Fruit fly (Drosophila melanogaster) whole organism, embryonic: ENCODE measurements around the gene scaf6.

Experiments
- Adf1 ChIP-seq: fragments of 200-800 bp; sonication (Bioruptor generic); IDR thresholded peaks from 2 replicates; pipeline ENCODE4 v1.3.6; 2022; ENCODE audit warnings: missing biosample characterization, missing genetic modification characterization
- CG13894 ChIP-seq: fragments of 200-800 bp; sonication (Bioruptor generic); optimal IDR thresholded peaks from 3 replicates; lab custom pipeline; 2018; ENCODE audit warnings: missing biosample characterization, mild to moderate bottlenecking, missing genetic modification characterization, moderate library complexity
- CG14860 ChIP-seq: fragments of 200-800 bp; sonication (Bioruptor generic); IDR thresholded peaks from 3 replicates; pipeline ENCODE4 v1.3.6; 2022; ENCODE audit warnings: missing biosample characterization, missing genetic modification characterization; ENCODE audit not compliant: partially characterized antibody
- CG1647 ChIP-seq: fragments of 200-800 bp; sonication (Bioruptor generic); optimal IDR thresholded peaks from 3 replicates; lab custom pipeline; 2016; ENCODE audit warnings: missing biosample characterization, missing genetic modification characterization
- CG16815 ChIP-seq: fragments of 200-800 bp; sonication (Bioruptor generic); optimal IDR thresholded peaks from 3 replicates; lab custom pipeline; 2017; ENCODE audit warnings: missing biosample characterization, mild to moderate bottlenecking, missing genetic modification characterization
- CG2120 ChIP-seq: fragments of 200-800 bp; sonication (Bioruptor generic); optimal IDR thresholded peaks from 3 replicates; lab custom pipeline; 2016; ENCODE audit warnings: missing biosample characterization, missing genetic modification characterization
- CG2129 ChIP-seq: fragments of 200-800 bp; sonication (Bioruptor generic); IDR thresholded peaks from 2 replicates; pipeline ENCODE4 v1.3.6; 2022; ENCODE audit warnings: missing biosample characterization, missing genetic modification characterization; ENCODE audit not compliant: partially characterized antibody
- CG2678 ChIP-seq: fragments of 200-800 bp; sonication (Bioruptor generic); optimal IDR thresholded peaks from 3 replicates; lab custom pipeline; 2019; ENCODE audit warnings: missing biosample characterization, mild to moderate bottlenecking, missing genetic modification characterization, moderate library complexity
- CG32532 ChIP-seq: fragments of 200-800 bp; sonication (Bioruptor generic); IDR thresholded peaks from 2 replicates; pipeline ENCODE4 v1.3.6; 2022; ENCODE audit warnings: missing biosample characterization, missing genetic modification characterization
- CG34224 ChIP-seq: fragments of 200-800 bp; sonication (Bioruptor generic); IDR thresholded peaks from 3 replicates; pipeline ENCODE4 v1.3.6; 2022; ENCODE audit warnings: missing biosample characterization, missing genetic modification characterization; ENCODE audit not compliant: partially characterized antibody
- CG3726 ChIP-seq: fragments of 200-800 bp; sonication (Bioruptor generic); IDR thresholded peaks from 3 replicates; pipeline ENCODE4, ENCODE4 v1.3.6; 2022; ENCODE audit warnings: missing biosample characterization, missing genetic modification characterization
- CG3847 ChIP-seq: fragments of 200-800 bp; sonication (Bioruptor generic); IDR thresholded peaks from 2 replicates; pipeline ENCODE4 v1.3.6; 2022; ENCODE audit warnings: missing biosample characterization, missing genetic modification characterization
- CG4282 ChIP-seq: fragments of 200-800 bp; sonication (Bioruptor generic); optimal IDR thresholded peaks from 2 replicates; lab custom pipeline; 2016; ENCODE audit warnings: missing biosample characterization, missing genetic modification characterization
- CG4404 ChIP-seq: fragments of 200-800 bp; sonication (Bioruptor generic); IDR thresholded peaks from 2 replicates; pipeline ENCODE4 v1.3.6; 2022; ENCODE audit warnings: missing biosample characterization, missing genetic modification characterization
- CG4707 ChIP-seq: fragments of 200-800 bp; sonication (Bioruptor generic); optimal IDR thresholded peaks from 2 replicates; lab custom pipeline; 2018; ENCODE audit warnings: missing biosample characterization, mild to moderate bottlenecking, missing genetic modification characterization, moderate library complexity
- CG6813 ChIP-seq: fragments of 200-800 bp; sonication (Bioruptor generic); optimal IDR thresholded peaks from 2 replicates; lab custom pipeline; 2017; ENCODE audit warnings: missing biosample characterization, missing genetic modification characterization, mild to moderate bottlenecking, moderate library complexity, missing genetic modification reagents
- CG7786 ChIP-seq: fragments of 200-800 bp; sonication (Bioruptor generic); optimal IDR thresholded peaks from 2 replicates; lab custom pipeline; 2016; ENCODE audit warnings: missing biosample characterization, missing genetic modification characterization
- CG7987 ChIP-seq: fragments of 200-800 bp; sonication (Bioruptor generic); optimal IDR thresholded peaks from 2 replicates; lab custom pipeline; 2018; ENCODE audit warnings: missing biosample characterization, mild to moderate bottlenecking, missing genetic modification characterization, moderate library complexity
- CG9437 ChIP-seq: fragments of 200-800 bp; sonication (Bioruptor generic); optimal IDR thresholded peaks from 2 replicates; lab custom pipeline; 2018; ENCODE audit warnings: missing biosample characterization, mild to moderate bottlenecking, missing genetic modification characterization
- Dip2 ChIP-seq: fragments of 200-800 bp; sonication (Bioruptor generic); IDR thresholded peaks from 2 replicates; pipeline ENCODE4 v1.3.6; 2022; ENCODE audit warnings: missing biosample characterization, missing genetic modification characterization
- Elba2 ChIP-seq: fragments of 200-800 bp; sonication (Bioruptor generic); optimal IDR thresholded peaks from 3 replicates; lab custom pipeline; 2016; ENCODE audit warnings: missing biosample characterization, missing genetic modification characterization
- H2.0 ChIP-seq: fragments of 200-800 bp; sonication (Bioruptor generic); IDR thresholded peaks from 2 replicates; pipeline ENCODE4 v1.3.6; 2022; ENCODE audit warnings: missing biosample characterization, missing genetic modification characterization
- HmgZ ChIP-seq: fragments of 200-800 bp; sonication (Bioruptor generic); optimal IDR thresholded peaks from 2 replicates; lab custom pipeline; 2018; ENCODE audit warnings: missing biosample characterization, mild to moderate bottlenecking, missing genetic modification characterization
- Hsf ChIP-seq: fragments of 200-800 bp; sonication (Bioruptor generic); optimal IDR thresholded peaks from 3 replicates; lab custom pipeline; 2016; ENCODE audit warnings: missing biosample characterization, missing genetic modification characterization
- Med ChIP-seq: fragments of 200-800 bp; sonication (Bioruptor generic); peaks from one replicate; lab custom pipeline; 2016; ENCODE audit warnings: missing biosample characterization, missing genetic modification characterization, mild to moderate bottlenecking, inconsistent platforms, moderate library complexity
- Oli ChIP-seq: fragments of 200-800 bp; sonication (Bioruptor generic); optimal IDR thresholded peaks from 2 replicates; lab custom pipeline; 2018; ENCODE audit warnings: missing biosample characterization, mild to moderate bottlenecking, missing genetic modification characterization, moderate library complexity
- Scr ChIP-seq: fragments of 200-800 bp; sonication (Bioruptor generic); IDR thresholded peaks from 2 replicates; pipeline ENCODE4 v1.3.6; 2022; ENCODE audit warnings: missing biosample characterization, missing genetic modification characterization; ENCODE audit not compliant: partially characterized antibody
- Six4 ChIP-seq: fragments of 200-800 bp; sonication (Bioruptor generic); optimal IDR thresholded peaks from 2 replicates; lab custom pipeline; 2016; ENCODE audit warnings: missing biosample characterization, missing genetic modification characterization
- Vsx1 ChIP-seq: fragments of 200-800 bp; sonication (Bioruptor generic); optimal IDR thresholded peaks from 2 replicates; lab custom pipeline; 2017; ENCODE audit warnings: missing biosample characterization, mild to moderate bottlenecking, missing genetic modification characterization, missing genetic modification reagents
- bbx ChIP-seq: fragments of 200-800 bp; sonication (Bioruptor generic); IDR thresholded peaks from 2 replicates; pipeline ENCODE4 v1.3.6; 2022; ENCODE audit warnings: missing biosample characterization, missing genetic modification characterization; ENCODE audit not compliant: partially characterized antibody
- bsh ChIP-seq, 2 experiments: fragments of 200-800 bp; sonication (Bioruptor generic); optimal IDR thresholded peaks; 2 replicates each; lab custom pipeline; 2017 to 2018; ENCODE audit warnings: mild to moderate bottlenecking in 2 of 2, missing biosample characterization in 2 of 2, missing genetic modification characterization in 2 of 2, moderate library complexity in 1 of 2
- corto ChIP-seq: fragments of 200-800 bp; sonication (Bioruptor generic); optimal IDR thresholded peaks from 2 replicates; lab custom pipeline; 2016; ENCODE audit warnings: missing biosample characterization, mild to moderate bottlenecking, missing genetic modification characterization, moderate library complexity
- esg ChIP-seq: fragments of 200-800 bp; sonication (Bioruptor generic); conservative IDR thresholded peaks from 2 replicates; pipeline ENCODE4 v1.3.6; 2022; ENCODE audit warnings: missing biosample characterization, missing genetic modification characterization
- fd64A ChIP-seq: fragments of 200-800 bp; sonication (Bioruptor generic); optimal IDR thresholded peaks from 3 replicates; lab custom pipeline; 2018; ENCODE audit warnings: missing biosample characterization, mild to moderate bottlenecking, missing genetic modification characterization
- gsb ChIP-seq: fragments of 200-800 bp; sonication (Bioruptor generic); IDR thresholded peaks from 2 replicates; pipeline ENCODE4 v1.3.6; 2022; ENCODE audit warnings: missing biosample characterization, missing genetic modification characterization
- gt ChIP-seq: fragments of 200-800 bp; sonication (Bioruptor generic); IDR thresholded peaks from 2 replicates; pipeline ENCODE4 v1.3.6; 2022; ENCODE audit warnings: missing biosample characterization, missing genetic modification characterization
- ham ChIP-seq: fragments of 200-800 bp; sonication (Bioruptor generic); IDR thresholded peaks from 2 replicates; pipeline ENCODE4 v1.3.6; 2022; ENCODE audit warnings: missing biosample characterization, missing genetic modification characterization
- lbe ChIP-seq: fragments of 200-800 bp; sonication (Bioruptor generic); optimal IDR thresholded peaks from 2 replicates; lab custom pipeline; 2016; ENCODE audit warnings: missing biosample characterization, mild to moderate bottlenecking, missing genetic modification characterization
- nau ChIP-seq: fragments of 200-800 bp; sonication (Bioruptor generic); optimal IDR thresholded peaks from 3 replicates; lab custom pipeline; 2017; ENCODE audit warnings: missing biosample characterization, mild to moderate bottlenecking, missing genetic modification characterization, missing genetic modification reagents
- nerfin-2 ChIP-seq: fragments of 200-800 bp; sonication (Bioruptor generic); IDR thresholded peaks from 2 replicates; pipeline ENCODE4 v1.3.6; 2022; ENCODE audit warnings: missing biosample characterization, missing genetic modification characterization; ENCODE audit not compliant: partially characterized antibody
- peb ChIP-seq: fragments of 200-800 bp; sonication (Bioruptor generic); IDR thresholded peaks from 2 replicates; pipeline ENCODE4 v1.3.6; 2022; ENCODE audit warnings: missing biosample characterization, missing genetic modification characterization
- pzg ChIP-seq: fragments of 200-800 bp; sonication (Bioruptor generic); optimal IDR thresholded peaks from 3 replicates; lab custom pipeline; 2018; ENCODE audit warnings: missing biosample characterization, mild to moderate bottlenecking, missing genetic modification characterization, moderate library complexity
- row ChIP-seq: fragments of 200-800 bp; sonication (Bioruptor generic); IDR thresholded peaks from 3 replicates; pipeline ENCODE4 v1.3.6; 2022; ENCODE audit warnings: missing biosample characterization, missing genetic modification characterization
- sd ChIP-seq: fragments of 200-800 bp; sonication (Bioruptor generic); optimal IDR thresholded peaks from 3 replicates; lab custom pipeline; 2018; ENCODE audit warnings: missing biosample characterization, mild to moderate bottlenecking, missing genetic modification characterization, moderate library complexity
- sisA ChIP-seq: fragments of 200-800 bp; sonication (Bioruptor generic); IDR thresholded peaks from 2 replicates; pipeline ENCODE4 v1.3.6; 2022; ENCODE audit warnings: missing biosample characterization, missing genetic modification characterization
- sna ChIP-seq: fragments of 200-800 bp; sonication (Bioruptor generic); IDR thresholded peaks from 2 replicates; pipeline ENCODE4 v1.3.6; 2022; ENCODE audit warnings: missing biosample characterization, missing genetic modification characterization; ENCODE audit not compliant: partially characterized antibody
- sqz ChIP-seq: fragments of 200-800 bp; sonication (Bioruptor generic); optimal IDR thresholded peaks from 3 replicates; lab custom pipeline; 2018; ENCODE audit warnings: missing biosample characterization, mild to moderate bottlenecking, missing genetic modification characterization
- wor ChIP-seq: fragments of 200-800 bp; sonication (Bioruptor generic); IDR thresholded peaks from 2 replicates; pipeline ENCODE4 v1.3.6; 2022; ENCODE audit warnings: missing biosample characterization, missing genetic modification characterization
- z ChIP-seq: fragments of 200-800 bp; sonication (Bioruptor generic); IDR thresholded peaks from 3 replicates; pipeline ENCODE4 v1.3.6; 2022; ENCODE audit warnings: missing biosample characterization, missing genetic modification characterization

Gene scaf6

DNA sequence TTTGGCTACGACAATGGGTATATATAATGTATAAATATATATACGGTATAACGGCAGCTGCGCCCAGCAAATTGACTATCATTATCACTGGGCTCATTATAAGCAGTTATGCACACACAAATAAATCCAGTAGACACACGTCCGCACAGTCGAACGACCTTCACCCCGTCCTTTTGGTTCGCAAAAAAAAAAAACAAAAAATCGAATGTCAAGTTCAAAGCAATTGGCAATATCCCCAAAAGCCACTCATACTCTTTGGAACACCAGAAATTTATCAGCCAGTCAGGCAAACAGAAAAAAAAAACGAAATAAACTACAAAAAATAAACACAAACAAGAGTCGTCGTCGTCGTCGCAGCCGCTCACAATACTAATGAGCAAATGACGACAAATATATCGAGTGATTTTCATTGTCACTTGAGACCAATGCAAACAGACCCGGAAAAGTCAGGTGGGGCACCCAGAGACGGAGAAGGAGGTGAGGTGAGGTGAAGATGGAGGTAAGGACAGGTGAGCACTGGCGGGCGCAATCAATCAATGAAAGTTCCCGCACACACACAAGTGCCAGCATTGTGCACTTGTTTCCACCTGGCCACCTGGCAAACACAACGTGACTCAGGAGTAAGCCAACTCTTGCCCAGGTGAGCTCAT is 37.5 kb downstream of the scaf6 start (continued):
- TF ChIP-seq lbe (GFP tag; lab: Kevin White, UChicago), result peak; percentile 7
- TF ChIP-seq HmgZ (tag; lab: Kevin White, UChicago), result no peak
- no peak for TF ChIP-seq Six4
- peak; percentile 23; the same call in 1 of the 2 replicates for TF ChIP-seq CG4404 (GFP tag; lab: Robert Waterston, UW)
- TF ChIP-seq CG34224, result no peak
- TF ChIP-seq CG4282 (GFP tag; lab: Kevin White, UChicago), result peak; percentile 1
- no peak for TF ChIP-seq CG7786 (GFP tag; lab: Kevin White, UChicago)
- TF ChIP-seq ham (GFP tag; lab: Robert Waterston, UW), result 0 out of 2 replicates have a peak, but pooled peaks have one; percentile 7
- no peak for TF ChIP-seq CG2678
- no peak for TF ChIP-seq wor (GFP tag; lab: Robert Waterston, UW)
- TF ChIP-seq Hsf, result no peak
- no peak for TF ChIP-seq Adf1 (GFP tag; lab: Robert Waterston, UW)
- TF ChIP-seq gt (GFP tag; lab: Robert Waterston, UW), result no peak
- TF ChIP-seq CG14860 (GFP tag; lab: Robert Waterston, UW), result no peak
- no peak for TF ChIP-seq Oli (tag; lab: Kevin White, UChicago)
- TF ChIP-seq row, result peak; percentile 11; the same call in 2 of the 3 replicates
- no peak for TF ChIP-seq CG13894 (tag; lab: Kevin White, UChicago)
- no peak for TF ChIP-seq CG9437 (GFP tag; lab: Kevin White, UChicago)
- TF ChIP-seq sisA, result peak; percentile 33; the same call in 1 of the 2 replicates
- no peak for TF ChIP-seq nau (GFP tag; lab: Kevin White, UChicago)
- TF ChIP-seq CG1647, result no peak
- no peak for TF ChIP-seq fd64A (GFP tag; lab: Kevin White, UChicago)
- 0 out of 2 replicates have a peak, but pooled peaks have one; percentile 9 for TF ChIP-seq esg (GFP tag; lab: Robert Waterston, UW)
- peak; percentile 25; the same call in 1 of the 3 replicates for TF ChIP-seq z (GFP tag; lab: Robert Waterston, UW)
- 0 out of 2 replicates have a peak, but pooled peaks have one; percentile 20 for TF ChIP-seq gsb (GFP tag; lab: Robert Waterston, UW)
- no peak for TF ChIP-seq CG4707
- peak; percentile 54 for TF ChIP-seq Med (GFP tag; lab: Kevin White, UChicago)
- no peak for TF ChIP-seq CG16815 (GFP tag; lab: Kevin White, UChicago)
- no peak for TF ChIP-seq sna (GFP tag; lab: Robert Waterston, UW)
- no peak for TF ChIP-seq bbx (GFP tag; lab: Robert Waterston, UW)
- peak; percentile 21; the same call in 1 of the 2 replicates for TF ChIP-seq H2.0 (GFP tag; lab: Robert Waterston, UW)
- no peak for TF ChIP-seq Scr (GFP tag; lab: Robert Waterston, UW)
- TF ChIP-seq CG6813, result no peak
- TF ChIP-seq nerfin-2 (GFP tag; lab: Robert Waterston, UW), result no peak
- TF ChIP-seq CG7987 (GFP tag; lab: Kevin White, UChicago), result no peak
- TF ChIP-seq corto (GFP tag; lab: Kevin White, UChicago), result no peak
- no peak for TF ChIP-seq CG2129 (GFP tag; lab: Robert Waterston, UW)
- TF ChIP-seq Vsx1 (GFP tag; lab: Kevin White, UChicago), result no peak
- TF ChIP-seq CG32532 (GFP tag; lab: Robert Waterston, UW), result peak; percentile 54
- TF ChIP-seq pzg, result no peak
- TF ChIP-seq peb (GFP tag; lab: Robert Waterston, UW), result no peak
- no peak for TF ChIP-seq bsh (GFP tag; optimal IDR thresholded peaks at IDR 0.05; lab: Kevin White, UChicago)
- no peak for TF ChIP-seq Dip2 (GFP tag; lab: Robert Waterston, UW)
- TF ChIP-seq CG3726, result no peak
- TF ChIP-seq CG3847 (GFP tag; lab: Robert Waterston, UW), result peak; percentile 28
- TF ChIP-seq sqz (GFP tag; lab: Kevin White, UChicago), result peak; percentile 51
- no peak for TF ChIP-seq CG2120
- no peak for TF ChIP-seq Elba2 (GFP tag; lab: Kevin White, UChicago)
- peak; percentile 91 for TF ChIP-seq sd (tag; lab: Kevin White, UChicago)
